Comparison of ENCODE assay signal across 1 fruit fly cellular context in the genomic region with DNA sequence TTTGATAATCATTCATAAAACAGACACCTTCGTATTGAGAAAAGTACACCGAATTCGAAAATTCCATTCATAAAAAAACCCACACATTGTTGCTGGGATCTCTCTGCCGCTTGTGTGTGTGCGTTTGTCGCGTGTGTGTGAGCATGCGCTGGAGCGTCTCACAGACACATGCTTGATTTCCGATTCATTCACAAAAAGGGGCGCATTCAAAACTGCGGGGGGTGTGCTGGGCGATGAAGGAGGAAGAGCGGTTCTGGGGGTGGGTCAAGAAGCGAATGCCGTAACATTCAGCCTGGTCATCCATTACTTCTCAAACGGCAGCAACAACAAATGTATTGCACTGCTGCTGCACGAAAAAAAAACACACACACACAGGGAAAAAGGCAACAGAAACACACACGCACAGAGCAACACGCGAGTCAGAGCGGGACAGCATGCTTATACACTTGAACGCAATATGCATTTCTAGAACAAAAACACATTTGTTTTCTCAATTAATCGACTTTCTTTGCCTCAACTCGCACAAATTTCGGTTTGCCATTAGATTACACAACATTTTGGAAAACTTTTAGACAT.
TF ChIP-seq lines count a peak whose summit lies in the region.

No protein-coding gene starts in this region.

TF ChIP-seq in whole organism, embryonic, 481 proteins besides CTCF, POLR2A, EP300 and RAD21 (continued from another document):
- TF ChIP-seq amos (GFP tag; IDR thresholded peaks at IDR 0.05; lab: Robert Waterston, UW; ENCODE audit: partially characterized antibody) (peak; percentile 23; the same call in 1 of the 2 replicates), YL-1 (GFP tag; optimal IDR thresholded peaks at IDR 0.05; lab: Kevin White, UChicago) (peak; percentile 33), Elba2 (GFP tag; optimal IDR thresholded peaks at IDR 0.05; lab: Kevin White, UChicago) (no peak), CG10321 (GFP tag; IDR thresholded peaks at IDR 0.05; lab: Robert Waterston, UW) (peak; percentile 86), CG13287 (GFP tag; IDR thresholded peaks at IDR 0.05; lab: Robert Waterston, UW; ENCODE audit: partially characterized antibody) (peak; percentile 15; the same call in 1 of the 2 replicates), Abd-B (GFP tag; optimal IDR thresholded peaks at IDR 0.05; lab: Kevin White, UChicago) (no peak), CG2199 (GFP tag; IDR thresholded peaks at IDR 0.05; lab: Robert Waterston, UW) (peak; percentile 85), sob (GFP tag; IDR thresholded peaks at IDR 0.05; lab: Robert Waterston, UW) (peak; percentile 40; the same call in 1 of the 2 replicates), lola (GFP tag; optimal IDR thresholded peaks at IDR 0.05; lab: Kevin White, UChicago) (peak in 1 of 3 experiments; percentile 54), br (optimal IDR thresholded peaks at IDR 0.05; lab: Kevin White, UChicago) (no peak), fd64A (GFP tag; optimal IDR thresholded peaks at IDR 0.05; lab: Kevin White, UChicago) (peak; percentile 35), sd (tag; optimal IDR thresholded peaks at IDR 0.05; lab: Kevin White, UChicago) (peak; percentile 72), usp (GFP tag; optimal IDR thresholded peaks at IDR 0.05; lab: Kevin White, UChicago) (no peak), CG16863 (GFP tag; optimal IDR thresholded peaks at IDR 0.05; lab: Kevin White, UChicago) (no peak), Hr3 (GFP tag; optimal IDR thresholded peaks at IDR 0.05; lab: Kevin White, UChicago) (no peak), HLH54F (GFP tag; optimal IDR thresholded peaks at IDR 0.05; lab: Kevin White, UChicago) (no peak), ewg (GFP tag; optimal IDR thresholded peaks at IDR 0.05; lab: Kevin White, UChicago) (peak; percentile 92), CG12744 (GFP tag; optimal IDR thresholded peaks at IDR 0.05; lab: Kevin White, UChicago) (no peak), run (tag; optimal IDR thresholded peaks at IDR 0.05; lab: Kevin White, UChicago) (no peak), CG11504 (tag; optimal IDR thresholded peaks at IDR 0.05; lab: Kevin White, UChicago) (peak; percentile 45), CG8924 (tag; optimal IDR thresholded peaks at IDR 0.05; lab: Kevin White, UChicago) (peak; percentile 1), Scr (GFP tag; IDR thresholded peaks at IDR 0.05; lab: Robert Waterston, UW; ENCODE audit: partially characterized antibody) (peak; percentile 16; the same call in 1 of the 2 replicates), disco-r (GFP tag; optimal IDR thresholded peaks at IDR 0.05; lab: Kevin White, UChicago) (no peak), Fer1 (GFP tag; optimal IDR thresholded peaks at IDR 0.05; lab: Kevin White, UChicago) (peak; percentile 33), Aef1 (GFP tag; IDR thresholded peaks at IDR 0.05; lab: Robert Waterston, UW) (peak; percentile 73), Trl (optimal IDR thresholded peaks at IDR 0.05; lab: Kevin White, UChicago) (peak in 1 of 2 experiments; percentile 59), Trl (GFP tag; optimal IDR thresholded peaks at IDR 0.05; lab: Kevin White, UChicago) (no peak), Nf-YA (GFP tag; IDR thresholded peaks at IDR 0.05; lab: Robert Waterston, UW) (no peak), CG1832 (GFP tag; optimal IDR thresholded peaks at IDR 0.05; lab: Kevin White, UChicago) (no peak), nerfin-2 (GFP tag; IDR thresholded peaks at IDR 0.05; lab: Robert Waterston, UW; ENCODE audit: partially characterized antibody) (no peak), sens-2 (GFP tag; IDR thresholded peaks at IDR 0.05; lab: Robert Waterston, UW) (no peak), scrt (GFP tag; optimal IDR thresholded peaks at IDR 0.05; lab: Kevin White, UChicago) (peak; percentile 88), vvl (GFP tag; IDR thresholded peaks at IDR 0.05; lab: Robert Waterston, UW) (peak; percentile 62), tin (GFP tag; optimal IDR thresholded peaks at IDR 0.05; lab: Kevin White, UChicago) (peak; percentile 20), peb (GFP tag; IDR thresholded peaks at IDR 0.05; lab: Robert Waterston, UW) (0 out of 2 replicates have a peak, but pooled peaks have one; percentile 7), h (optimal IDR thresholded peaks at IDR 0.05; lab: Kevin White, UChicago) (no peak), CG16813 (GFP tag; IDR thresholded peaks at IDR 0.05; lab: Robert Waterston, UW; ENCODE audit: partially characterized antibody) (0 out of 3 replicates have a peak, but pooled peaks have one; percentile 11), CHES-1-like (GFP tag; optimal IDR thresholded peaks at IDR 0.05; lab: Kevin White, UChicago) (no peak), CG8290 (GFP tag; optimal IDR thresholded peaks at IDR 0.05; lab: Kevin White, UChicago) (no peak), CG8290 (tag; optimal IDR thresholded peaks at IDR 0.05; lab: Kevin White, UChicago) (peak in 1 of 2 experiments; percentile 48), Dp (GFP tag; optimal IDR thresholded peaks at IDR 0.05; lab: Kevin White, UChicago) (no peak), zfh1 (GFP tag; IDR thresholded peaks at IDR 0.05; lab: Robert Waterston, UW) (peak; percentile 50; the same call in 1 of the 3 replicates), Med (GFP tag; lab: Kevin White, UChicago) (peak; percentile 68), CG8359 (GFP tag; optimal IDR thresholded peaks at IDR 0.05; lab: Kevin White, UChicago; ENCODE audit: borderline replicate concordance) (no peak), sc (optimal IDR thresholded peaks at IDR 0.05; lab: Kevin White, UChicago) (no peak), sc (GFP tag; optimal IDR thresholded peaks at IDR 0.05; lab: Kevin White, UChicago) (no peak), CG34422 (GFP tag; IDR thresholded peaks at IDR 0.05; lab: Robert Waterston, UW) (peak; percentile 84; the same call in 2 of the 3 replicates), CG6689 (GFP tag; IDR thresholded peaks at IDR 0.05; lab: Robert Waterston, UW) (no peak), CG18262 (tag; optimal IDR thresholded peaks at IDR 0.05; lab: Kevin White, UChicago) (no peak), otp (GFP tag; IDR thresholded peaks at IDR 0.05; lab: Robert Waterston, UW) (no peak; the same call in 2 of the 3 replicates), C15 (GFP tag; IDR thresholded peaks at IDR 0.05; lab: Robert Waterston, UW) (no peak), CG32767 (GFP tag; IDR thresholded peaks at IDR 0.05; lab: Robert Waterston, UW) (no peak; the same call in 1 of the 2 replicates), bbx (GFP tag; IDR thresholded peaks at IDR 0.05; lab: Robert Waterston, UW; ENCODE audit: partially characterized antibody) (peak; percentile 55; the same call in 1 of the 2 replicates), Dref (GFP tag; IDR thresholded peaks at IDR 0.05; lab: Robert Waterston, UW) (0 out of 2 replicates have a peak, but pooled peaks have one; percentile 7), twi (tag; optimal IDR thresholded peaks at IDR 0.05; lab: Kevin White, UChicago) (peak; percentile 83), emc (GFP tag; optimal IDR thresholded peaks at IDR 0.05; lab: Kevin White, UChicago) (no peak), CG1603 (tag; optimal IDR thresholded peaks at IDR 0.05; lab: Kevin White, UChicago) (peak; percentile 13), CG11093 (GFP tag; IDR thresholded peaks at IDR 0.05; lab: Robert Waterston, UW) (no peak), sens (GFP tag; lab: Kevin White, UChicago) (no peak), corto (GFP tag; optimal IDR thresholded peaks at IDR 0.05; lab: Kevin White, UChicago) (no peak), CG4707 (GFP tag; optimal IDR thresholded peaks at IDR 0.05; lab: Kevin White, UChicago) (no peak), chinmo (GFP tag; IDR thresholded peaks at IDR 0.05; lab: Robert Waterston, UW; ENCODE audit: partially characterized antibody) (peak; percentile 91; the same call in 3 of the 4 replicates), Drgx (GFP tag; IDR thresholded peaks at IDR 0.05; lab: Robert Waterston, UW) (peak; percentile 53; the same call in 1 of the 2 replicates), CG8944 (GFP tag; optimal IDR thresholded peaks at IDR 0.05; lab: Kevin White, UChicago) (no peak), unc-4 (GFP tag; IDR thresholded peaks at IDR 0.05; lab: Robert Waterston, UW; ENCODE audit: partially characterized antibody) (no peak), CG18011 (GFP tag; optimal IDR thresholded peaks at IDR 0.05; lab: Kevin White, UChicago) (peak; percentile 95), Hsf (GFP tag; optimal IDR thresholded peaks at IDR 0.05; lab: Kevin White, UChicago) (no peak), GATAe (GFP tag; conservative IDR thresholded peaks at IDR 0.05; lab: Robert Waterston, UW) (no peak), nmo (GFP tag; optimal IDR thresholded peaks at IDR 0.05; lab: Kevin White, UChicago) (peak; percentile 15), dmrt99B (tag; optimal IDR thresholded peaks at IDR 0.05; lab: Kevin White, UChicago) (no peak), her (GFP tag; optimal IDR thresholded peaks at IDR 0.05; lab: Kevin White, UChicago) (peak; percentile 30), wek (GFP tag; optimal IDR thresholded peaks at IDR 0.05; lab: Kevin White, UChicago) (no peak), Fer2 (tag; optimal IDR thresholded peaks at IDR 0.05; lab: Kevin White, UChicago) (no peak), fd102C (GFP tag; optimal IDR thresholded peaks at IDR 0.05; lab: Kevin White, UChicago) (no peak), CG6654 (GFP tag; optimal IDR thresholded peaks at IDR 0.05; lab: Kevin White, UChicago) (no peak), zf30C (GFP tag; optimal IDR thresholded peaks at IDR 0.05; lab: Kevin White, UChicago) (peak; percentile 19), CG11398 (GFP tag; optimal IDR thresholded peaks at IDR 0.05; lab: Kevin White, UChicago) (no peak), Dip3 (GFP tag; optimal IDR thresholded peaks at IDR 0.05; lab: Kevin White, UChicago) (no peak), nerfin-1 (tag; optimal IDR thresholded peaks at IDR 0.05; lab: Kevin White, UChicago) (peak; percentile 92), pzg (GFP tag; optimal IDR thresholded peaks at IDR 0.05; lab: Kevin White, UChicago) (peak; percentile 15), CG15479 (GFP tag; optimal IDR thresholded peaks at IDR 0.05; lab: Kevin White, UChicago) (peak; percentile 75), CG4730 (GFP tag; IDR thresholded peaks at IDR 0.05; lab: Robert Waterston, UW) (no peak), CG14441 (GFP tag; IDR thresholded peaks at IDR 0.05; lab: Robert Waterston, UW) (no peak), CG4328 (GFP tag; optimal IDR thresholded peaks at IDR 0.05; lab: Kevin White, UChicago) (no peak), CG8089 (GFP tag; optimal IDR thresholded peaks at IDR 0.05; lab: Kevin White, UChicago) (no peak), Opbp (GFP tag; IDR thresholded peaks at IDR 0.05; lab: Robert Waterston, UW; ENCODE audit: partially characterized antibody) (0 out of 3 replicates have a peak, but pooled peaks have one; percentile 45), CG8478 (optimal IDR thresholded peaks at IDR 0.05; lab: Kevin White, UChicago) (peak; percentile 83), CoRest (tag; optimal IDR thresholded peaks at IDR 0.05; lab: Kevin White, UChicago) (no peak), NK7.1 (GFP tag; optimal IDR thresholded peaks at IDR 0.05; lab: Kevin White, UChicago) (no peak), Dbx (GFP tag; IDR thresholded peaks at IDR 0.05; lab: Robert Waterston, UW) (0 out of 3 replicates have a peak, but pooled peaks have one; percentile 21), CG2678 (tag; optimal IDR thresholded peaks at IDR 0.05; lab: Kevin White, UChicago) (peak; percentile 7), kni (GFP tag; optimal IDR thresholded peaks at IDR 0.05; lab: Kevin White, UChicago) (peak; percentile 1), Pdp1 (GFP tag; optimal IDR thresholded peaks at IDR 0.05; lab: Kevin White, UChicago) (peak in 1 of 2 experiments; percentile 40), CG4360 (GFP tag; IDR thresholded peaks at IDR 0.05; lab: Robert Waterston, UW) (peak; percentile 84), wdn (GFP tag; IDR thresholded peaks at IDR 0.05; lab: Robert Waterston, UW) (0 out of 2 replicates have a peak, but pooled peaks have one; percentile 12), CG9215 (GFP tag; IDR thresholded peaks at IDR 0.05; lab: Robert Waterston, UW) (no peak), Myb (GFP tag; optimal IDR thresholded peaks at IDR 0.05; lab: Kevin White, UChicago) (no peak), tgo (GFP tag; IDR thresholded peaks at IDR 0.05; lab: Robert Waterston, UW) (no peak), ttk (GFP tag; IDR thresholded peaks at IDR 0.05; lab: Robert Waterston, UW) (peak; percentile 46; the same call in 1 of the 2 replicates), CG4820 (GFP tag; optimal IDR thresholded peaks at IDR 0.05; lab: Kevin White, UChicago) (no peak), Stat92E (GFP tag; optimal IDR thresholded peaks at IDR 0.05; lab: Kevin White, UChicago) (no peak), CG17328 (GFP tag; IDR thresholded peaks at IDR 0.05; lab: Robert Waterston, UW) (0 out of 2 replicates have a peak, but pooled peaks have one; percentile 23), ci (GFP tag; IDR thresholded peaks at IDR 0.05; lab: Robert Waterston, UW) (peak; percentile 56; the same call in 1 of the 3 replicates), CG12071 (GFP tag; optimal IDR thresholded peaks at IDR 0.05; lab: Kevin White, UChicago) (peak; percentile 15), CG6791 (GFP tag; IDR thresholded peaks at IDR 0.05; lab: Robert Waterston, UW; ENCODE audit: partially characterized antibody) (0 out of 3 replicates have a peak, but pooled peaks have one; percentile 24), cato (GFP tag; optimal IDR thresholded peaks at IDR 0.05; lab: Kevin White, UChicago; ENCODE audit: borderline replicate concordance) (no peak), CG3995 (GFP tag; optimal IDR thresholded peaks at IDR 0.05; lab: Kevin White, UChicago) (no peak), HLHmδ (GFP tag; optimal IDR thresholded peaks at IDR 0.05; lab: Kevin White, UChicago) (peak; percentile 42), onecut (GFP tag; IDR thresholded peaks at IDR 0.05; lab: Robert Waterston, UW) (no peak), CG3163 (GFP tag; optimal IDR thresholded peaks at IDR 0.05; lab: Kevin White, UChicago) (no peak), CG7786 (GFP tag; optimal IDR thresholded peaks at IDR 0.05; lab: Kevin White, UChicago) (no peak), row (GFP tag; IDR thresholded peaks at IDR 0.05; lab: Robert Waterston, UW) (0 out of 3 replicates have a peak, but pooled peaks have one; percentile 20), hth (optimal IDR thresholded peaks at IDR 0.05; lab: Kevin White, UChicago) (no peak), sqz (GFP tag; optimal IDR thresholded peaks at IDR 0.05; lab: Kevin White, UChicago) (peak; percentile 77)
